Fruit fly (Drosophila melanogaster) whole organism, embryonic: ENCODE measurements around the gene CG17321.

Source experiments
- ATbp ChIP-seq: fragments of 200-800 bp; sonication (Bioruptor generic); optimal IDR thresholded peaks from 2 replicates; lab custom pipeline; 2017; ENCODE audit warnings: missing biosample characterization, mild to moderate bottlenecking, missing genetic modification characterization, missing genetic modification reagents
- CG12104 ChIP-seq: fragments of 200-800 bp; sonication (Bioruptor generic); optimal IDR thresholded peaks from 3 replicates; lab custom pipeline; 2016; ENCODE audit warnings: missing biosample characterization, missing genetic modification characterization
- CG12299 ChIP-seq: fragments of 200-800 bp; sonication (Bioruptor generic); optimal IDR thresholded peaks from 2 replicates; lab custom pipeline; 2018; ENCODE audit warnings: missing biosample characterization, mild to moderate bottlenecking, missing genetic modification characterization
- CG12769 ChIP-seq: fragments of 200-800 bp; sonication (Bioruptor generic); optimal IDR thresholded peaks from 2 replicates; lab custom pipeline; 2019; ENCODE audit warnings: missing biosample characterization, mild to moderate bottlenecking, missing genetic modification characterization, moderate library complexity
- CG14050 ChIP-seq: fragments of 200-800 bp; sonication (Bioruptor generic); IDR thresholded peaks from 3 replicates; pipeline ENCODE4 v1.3.6; 2022; ENCODE audit warnings: missing biosample characterization, missing genetic modification characterization
- CG14965 ChIP-seq: fragments of 200-800 bp; sonication (Bioruptor generic); optimal IDR thresholded peaks from 2 replicates; lab custom pipeline; 2016; ENCODE audit warnings: missing biosample characterization, missing genetic modification characterization, borderline replicate concordance
- CG15514 ChIP-seq: fragments of 200-800 bp; sonication (Bioruptor generic); optimal IDR thresholded peaks from 3 replicates; lab custom pipeline; 2017; ENCODE audit warnings: missing biosample characterization, missing genetic modification characterization, mild to moderate bottlenecking, moderate library complexity, missing genetic modification reagents
- CG18619 ChIP-seq: fragments of 200-800 bp; sonication (Bioruptor generic); optimal IDR thresholded peaks from 3 replicates; lab custom pipeline; 2017; ENCODE audit warnings: missing biosample characterization, mild to moderate bottlenecking, missing genetic modification characterization
- CG2678 ChIP-seq: fragments of 200-800 bp; sonication (Bioruptor generic); optimal IDR thresholded peaks from 3 replicates; lab custom pipeline; 2019; ENCODE audit warnings: missing biosample characterization, mild to moderate bottlenecking, missing genetic modification characterization, moderate library complexity
- CG30020 ChIP-seq: fragments of 200-800 bp; optimal IDR thresholded peaks from 2 replicates; lab custom pipeline; 2019; ENCODE audit warnings: missing biosample characterization, mild to moderate bottlenecking, missing genetic modification characterization, moderate library complexity
- CG3163 ChIP-seq: fragments of 200-800 bp; sonication (Bioruptor generic); optimal IDR thresholded peaks from 3 replicates; lab custom pipeline; 2016; ENCODE audit warnings: missing biosample characterization, missing genetic modification characterization
- CG3281 ChIP-seq: fragments of 200-800 bp; sonication (Bioruptor generic); optimal IDR thresholded peaks from 3 replicates; lab custom pipeline; 2017; ENCODE audit warnings: missing biosample characterization, mild to moderate bottlenecking, missing genetic modification characterization
- CG8089 ChIP-seq: fragments of 200-800 bp; sonication (Bioruptor generic); optimal IDR thresholded peaks from 3 replicates; lab custom pipeline; 2016; ENCODE audit warnings: missing biosample characterization, missing genetic modification characterization
- CG9609 ChIP-seq: fragments of 200-800 bp; sonication (Bioruptor generic); optimal IDR thresholded peaks from 3 replicates; lab custom pipeline; 2016; ENCODE audit warnings: missing biosample characterization, missing genetic modification characterization
- CG9817 ChIP-seq: fragments of 200-800 bp; sonication (Bioruptor generic); optimal IDR thresholded peaks from 2 replicates; lab custom pipeline; 2018; ENCODE audit warnings: missing biosample characterization, mild to moderate bottlenecking, missing genetic modification characterization, moderate library complexity
- CHES-1-like ChIP-seq: fragments of 200-800 bp; sonication (Bioruptor generic); optimal IDR thresholded peaks from 2 replicates; lab custom pipeline; 2016; ENCODE audit warnings: missing biosample characterization, missing genetic modification characterization
- Lpt ChIP-seq: fragments of >200 bp; optimal IDR thresholded peaks from 2 replicates; lab custom pipeline; 2018; ENCODE audit warnings: missing biosample characterization, missing genetic modification characterization
- MESR4 ChIP-seq: fragments of 200-800 bp; sonication (Bioruptor generic); optimal IDR thresholded peaks from 2 replicates; lab custom pipeline; 2018; ENCODE audit warnings: missing biosample characterization, mild to moderate bottlenecking, missing genetic modification characterization, moderate library complexity
- NFAT ChIP-seq: fragments of 200-800 bp; sonication (Bioruptor generic); IDR thresholded peaks from 2 replicates; pipeline ENCODE4 v1.3.6; 2022; ENCODE audit warnings: missing biosample characterization, missing genetic modification characterization
- Opbp ChIP-seq: fragments of 200-800 bp; sonication (Bioruptor generic); IDR thresholded peaks from 3 replicates; pipeline ENCODE4 v1.3.6; 2022; ENCODE audit warnings: missing biosample characterization, missing genetic modification characterization; ENCODE audit not compliant: partially characterized antibody
- PHDP ChIP-seq: fragments of 200-800 bp; sonication (Bioruptor generic); optimal IDR thresholded peaks from 3 replicates; lab custom pipeline; 2018; ENCODE audit warnings: missing biosample characterization, mild to moderate bottlenecking, missing genetic modification characterization, moderate library complexity
- Ravus ChIP-seq: fragments of 200-800 bp; sonication (Bioruptor generic); IDR thresholded peaks from 2 replicates; pipeline ENCODE4 v1.3.6; 2022; ENCODE audit warnings: missing biosample characterization, missing genetic modification characterization
- Sox100B ChIP-seq: fragments of 200-800 bp; sonication (Bioruptor generic); optimal IDR thresholded peaks from 3 replicates; lab custom pipeline; 2018; ENCODE audit warnings: missing biosample characterization, mild to moderate bottlenecking, missing genetic modification characterization
- Sox102F ChIP-seq: fragments of 200-800 bp; sonication (Bioruptor generic); optimal IDR thresholded peaks from 2 replicates; lab custom pipeline; 2018; ENCODE audit warnings: missing biosample characterization, mild to moderate bottlenecking, missing genetic modification characterization, moderate library complexity
- al ChIP-seq: fragments of 200-800 bp; sonication (Bioruptor generic); IDR thresholded peaks from 2 replicates; pipeline ENCODE4 v1.3.6; 2022; ENCODE audit warnings: missing biosample characterization, missing genetic modification characterization
- amos ChIP-seq: fragments of 200-800 bp; sonication (Bioruptor generic); IDR thresholded peaks from 2 replicates; pipeline ENCODE4 v1.3.6; 2022; ENCODE audit warnings: missing biosample characterization, missing genetic modification characterization; ENCODE audit not compliant: partially characterized antibody
- bigmax ChIP-seq: fragments of 200-800 bp; sonication (Bioruptor generic); optimal IDR thresholded peaks from 2 replicates; lab custom pipeline; 2018; ENCODE audit warnings: missing biosample characterization, mild to moderate bottlenecking, missing genetic modification characterization
- fu2 ChIP-seq: fragments of 200-800 bp; sonication (Bioruptor generic); optimal IDR thresholded peaks from 2 replicates; lab custom pipeline; 2016; ENCODE audit warnings: missing biosample characterization, missing genetic modification characterization
- gce ChIP-seq: fragments of 200-800 bp; sonication (Bioruptor generic); IDR thresholded peaks from 3 replicates; pipeline ENCODE4 v1.3.6; 2022; ENCODE audit warnings: missing biosample characterization, missing genetic modification characterization
- grau ChIP-seq: fragments of 200-800 bp; optimal IDR thresholded peaks from 3 replicates; lab custom pipeline; 2019; ENCODE audit warnings: missing biosample characterization, mild to moderate bottlenecking, missing genetic modification characterization, moderate library complexity
- ham ChIP-seq: fragments of 200-800 bp; sonication (Bioruptor generic); IDR thresholded peaks from 2 replicates; pipeline ENCODE4 v1.3.6; 2022; ENCODE audit warnings: missing biosample characterization, missing genetic modification characterization
- hbn ChIP-seq: fragments of 200-800 bp; sonication (Bioruptor generic); IDR thresholded peaks from 2 replicates; pipeline ENCODE4 v1.3.6; 2022; ENCODE audit warnings: missing biosample characterization, missing genetic modification characterization; ENCODE audit not compliant: partially characterized antibody
- jigr1 ChIP-seq: fragments of 200-800 bp; sonication (Bioruptor generic); IDR thresholded peaks from 3 replicates; pipeline ENCODE4 v1.3.6; 2022; ENCODE audit warnings: missing biosample characterization, missing genetic modification characterization
- lola ChIP-seq, 3 experiments: fragments of >200 bp in 2 of 3; fragments of 200-800 bp in 1 of 3; sonication (Bioruptor generic) in 1 of 3; optimal IDR thresholded peaks; 2 replicates each; lab custom pipeline; 2017 to 2019; ENCODE audit warnings: missing biosample characterization in 3 of 3, missing genetic modification characterization in 3 of 3, mild to moderate bottlenecking in 1 of 3, moderate library complexity in 1 of 3
- luna ChIP-seq: fragments of 200-800 bp; sonication (Bioruptor generic); optimal IDR thresholded peaks from 2 replicates; lab custom pipeline; 2016; ENCODE audit warnings: missing biosample characterization, missing genetic modification characterization
- mld ChIP-seq: fragments of 200-800 bp; sonication (Bioruptor generic); IDR thresholded peaks from 3 replicates; pipeline ENCODE4 v1.3.6; 2022; ENCODE audit warnings: missing biosample characterization, missing genetic modification characterization; ENCODE audit not compliant: partially characterized antibody
- org-1 ChIP-seq: fragments of 200-800 bp; sonication (Bioruptor generic); optimal IDR thresholded peaks from 2 replicates; lab custom pipeline; 2017; ENCODE audit warnings: missing biosample characterization, missing genetic modification characterization
- otp ChIP-seq: fragments of 200-800 bp; sonication (Bioruptor generic); IDR thresholded peaks from 3 replicates; pipeline ENCODE4, ENCODE4 v1.3.6; 2022; ENCODE audit warnings: missing biosample characterization, missing genetic modification characterization
- pb ChIP-seq: fragments of 200-800 bp; sonication (Bioruptor generic); optimal IDR thresholded peaks from 3 replicates; lab custom pipeline; 2016; ENCODE audit warnings: missing biosample characterization, missing genetic modification characterization
- pho ChIP-seq: fragments of 200-800 bp; sonication (Bioruptor generic); optimal IDR thresholded peaks from 2 replicates; lab custom pipeline; 2016; ENCODE audit warnings: missing biosample characterization, missing genetic modification characterization
- pnt ChIP-seq: fragments of 200-800 bp; sonication (Bioruptor generic); optimal IDR thresholded peaks from 3 replicates; lab custom pipeline; 2016; ENCODE audit warnings: missing biosample characterization, missing genetic modification characterization
- psq ChIP-seq: fragments of 200-800 bp; sonication (Bioruptor generic); optimal IDR thresholded peaks from 2 replicates; lab custom pipeline; 2017; ENCODE audit warnings: missing biosample characterization, missing genetic modification characterization
- ro ChIP-seq: fragments of 200-800 bp; sonication (Bioruptor generic); IDR thresholded peaks from 2 replicates; pipeline ENCODE4 v1.3.6; 2022; ENCODE audit warnings: missing biosample characterization, missing genetic modification characterization
- row ChIP-seq: fragments of 200-800 bp; sonication (Bioruptor generic); IDR thresholded peaks from 3 replicates; pipeline ENCODE4 v1.3.6; 2022; ENCODE audit warnings: missing biosample characterization, missing genetic modification characterization
- run ChIP-seq: fragments of 200-800 bp; sonication (Bioruptor generic); optimal IDR thresholded peaks from 3 replicates; lab custom pipeline; 2018; ENCODE audit warnings: missing biosample characterization, mild to moderate bottlenecking, missing genetic modification characterization
- sd ChIP-seq: fragments of 200-800 bp; sonication (Bioruptor generic); optimal IDR thresholded peaks from 3 replicates; lab custom pipeline; 2018; ENCODE audit warnings: missing biosample characterization, mild to moderate bottlenecking, missing genetic modification characterization, moderate library complexity
- sug ChIP-seq: fragments of 200-800 bp; optimal IDR thresholded peaks from 2 replicates; lab custom pipeline; 2019; ENCODE audit warnings: missing biosample characterization, mild to moderate bottlenecking, missing genetic modification characterization, moderate library complexity
- tll ChIP-seq, 2 experiments: fragments of 200-800 bp in 1 of 2; fragments of >200 bp in 1 of 2; sonication (Bioruptor generic) in 1 of 2; optimal IDR thresholded peaks; 2 replicates each; lab custom pipeline; 2017 to 2019; ENCODE audit warnings: missing biosample characterization in 2 of 2, missing genetic modification characterization in 2 of 2, mild to moderate bottlenecking in 1 of 2, moderate library complexity in 1 of 2
- unpg ChIP-seq: fragments of 200-800 bp; sonication (Bioruptor generic); optimal IDR thresholded peaks from 3 replicates; lab custom pipeline; 2018; ENCODE audit warnings: missing biosample characterization, mild to moderate bottlenecking, missing genetic modification characterization, moderate library complexity
- z ChIP-seq: fragments of 200-800 bp; sonication (Bioruptor generic); IDR thresholded peaks from 3 replicates; pipeline ENCODE4 v1.3.6; 2022; ENCODE audit warnings: missing biosample characterization, missing genetic modification characterization

The CG17321 gene

dm6 chr2L:18881014-18881660 is 36.2 kb downstream of the CG17321 start, which contains the start of gene tup (continued):
- TF ChIP-seq pnt (GFP tag; lab: Kevin White, UChicago) (no peak), CG18619 (GFP tag; lab: Kevin White, UChicago) (no peak), CG3163 (no peak), fu2 (GFP tag; lab: Kevin White, UChicago) (no peak), PHDP (no peak), gce (GFP tag; lab: Robert Waterston, UW) (peak; percentile 6; the same call in 1 of the 3 replicates), amos (GFP tag; lab: Robert Waterston, UW) (peak; percentile 27; the same call in 1 of the 2 replicates), MESR4 (GFP tag; lab: Kevin White, UChicago) (no peak), CG8089 (no peak), ham (GFP tag; lab: Robert Waterston, UW) (no peak), CG14965 (no peak), luna (GFP tag; lab: Kevin White, UChicago) (no peak), CG30020 (tag; lab: Kevin White, UChicago) (no peak), pb (no peak), CHES-1-like (GFP tag; lab: Kevin White, UChicago) (no peak), Ravus (GFP tag; lab: Robert Waterston, UW) (no peak), Sox100B (no peak), CG12769 (peak; percentile 76), sug (no peak), Sox102F (no peak), run (tag; lab: Kevin White, UChicago) (no peak), unpg (GFP tag; lab: Kevin White, UChicago) (no peak), jigr1 (GFP tag; lab: Robert Waterston, UW) (no peak), sd (tag; lab: Kevin White, UChicago) (peak; percentile 27), mld (GFP tag; lab: Robert Waterston, UW) (no peak), z (GFP tag; lab: Robert Waterston, UW) (no peak), ro (no peak), CG2678 (tag; lab: Kevin White, UChicago) (no peak), CG14050 (no peak), Opbp (peak; percentile 31; the same call in 2 of the 3 replicates), hbn (no peak), NFAT (GFP tag; lab: Robert Waterston, UW) (no peak), pho (GFP tag; lab: Kevin White, UChicago) (no peak), CG3281 (no peak), CG12299 (tag; lab: Kevin White, UChicago) (no peak), al (no peak), bigmax (GFP tag; lab: Kevin White, UChicago) (no peak), lola (GFP tag; optimal IDR thresholded peaks at IDR 0.05; lab: Kevin White, UChicago) (no peak), CG15514 (peak; percentile 73), grau (tag; lab: Kevin White, UChicago) (peak; percentile 1), tll (GFP tag; optimal IDR thresholded peaks at IDR 0.05; lab: Kevin White, UChicago) (peak in 1 of 2 experiments; percentile 4), CG9609 (GFP tag; lab: Kevin White, UChicago) (no peak), psq (GFP tag; lab: Kevin White, UChicago) (no peak), Lpt (GFP tag; lab: Kevin White, UChicago) (no peak), CG9817 (no peak), org-1 (no peak), otp (no peak), ATbp (GFP tag; lab: Kevin White, UChicago) (no peak), row (GFP tag; lab: Robert Waterston, UW) (peak; percentile 13; the same call in 1 of the 3 replicates), CG12104 (no peak)
